Fruit fly (Drosophila melanogaster) whole organism, embryonic: ENCODE results near the gene CG44437.

ENCODE experiments used
- Blimp-1 ChIP-seq: fragments of 200-800 bp; sonication (Bioruptor generic); optimal IDR thresholded peaks from 3 replicates; lab custom pipeline; 2018; ENCODE audit warnings: missing biosample characterization, missing genetic modification characterization, mild to moderate bottlenecking, moderate library complexity, missing genetic modification reagents
- CG17802 ChIP-seq: fragments of 200-800 bp; sonication (Bioruptor generic); optimal IDR thresholded peaks from 2 replicates; lab custom pipeline; 2018; ENCODE audit warnings: missing biosample characterization, mild to moderate bottlenecking, missing genetic modification characterization, moderate library complexity
- E2f2 ChIP-seq: fragments of 200-800 bp; sonication (Bioruptor generic); IDR thresholded peaks from 2 replicates; pipeline ENCODE4 v1.3.6; 2022; ENCODE audit warnings: missing biosample characterization, missing genetic modification characterization
- Gug ChIP-seq: fragments of 200-800 bp; sonication (Bioruptor generic); IDR thresholded peaks from 4 replicates; pipeline ENCODE4 v1.3.6; 2022; ENCODE audit warnings: missing biosample characterization, missing genetic modification characterization
- crol ChIP-seq: fragments of 200-800 bp; sonication (Bioruptor generic); IDR thresholded peaks from 2 replicates; pipeline ENCODE4 v1.3.6; 2022; ENCODE audit warnings: missing biosample characterization, missing genetic modification characterization
- cwo ChIP-seq: fragments of 200-800 bp; sonication (Bioruptor generic); optimal IDR thresholded peaks from 3 replicates; lab custom pipeline; 2017; ENCODE audit warnings: missing biosample characterization, missing genetic modification characterization, mild to moderate bottlenecking, moderate library complexity, missing genetic modification reagents
- lbe ChIP-seq: fragments of 200-800 bp; sonication (Bioruptor generic); optimal IDR thresholded peaks from 2 replicates; lab custom pipeline; 2016; ENCODE audit warnings: missing biosample characterization, mild to moderate bottlenecking, missing genetic modification characterization
- ranshi ChIP-seq: fragments of 200-800 bp; sonication (Bioruptor generic); IDR thresholded peaks from 2 replicates; pipeline ENCODE4 v1.3.6; 2022; ENCODE audit warnings: missing biosample characterization, missing genetic modification characterization
- sisA ChIP-seq: fragments of 200-800 bp; sonication (Bioruptor generic); IDR thresholded peaks from 2 replicates; pipeline ENCODE4 v1.3.6; 2022; ENCODE audit warnings: missing biosample characterization, missing genetic modification characterization

dm6 chrX:13159481-13159880 is 42.6 kb downstream of the CG44437 start, which contains the start of the genes Bap60 and CG12096:
- peak; percentile 58 for TF ChIP-seq sisA (GFP tag; lab: Robert Waterston, UW)
- peak; percentile 55 for TF ChIP-seq Blimp-1 (GFP tag; lab: Kevin White, UChicago)
- TF ChIP-seq cwo (GFP tag; lab: Kevin White, UChicago): peak; percentile 30
- peak; percentile 50; the same call in 1 of the 2 replicates for TF ChIP-seq ranshi (GFP tag; lab: Robert Waterston, UW)
- TF ChIP-seq E2f2 (GFP tag; lab: Robert Waterston, UW): peak; percentile 52
- TF ChIP-seq CG17802: peak; percentile 12
- TF ChIP-seq lbe (GFP tag; lab: Kevin White, UChicago): no peak
- peak; percentile 59; the same call in 2 of the 4 replicates for TF ChIP-seq Gug (GFP tag; lab: Robert Waterston, UW)
- TF ChIP-seq crol (GFP tag; lab: Robert Waterston, UW): no peak
